Fruit fly (Drosophila melanogaster) whole organism, embryonic: ENCODE data around the gene phol.

Experiments used
- CG10543 ChIP-seq: fragments of 200-800 bp; sonication (Bioruptor generic); optimal IDR thresholded peaks from 3 replicates; lab custom pipeline; 2017; ENCODE audit warnings: missing biosample characterization, mild to moderate bottlenecking, missing genetic modification characterization, moderate library complexity
- CG12391 ChIP-seq: fragments of 200-800 bp; sonication (Bioruptor generic); optimal IDR thresholded peaks from 3 replicates; lab custom pipeline; 2018; ENCODE audit warnings: missing biosample characterization, mild to moderate bottlenecking, missing genetic modification characterization, moderate library complexity
- CG4707 ChIP-seq: fragments of 200-800 bp; sonication (Bioruptor generic); optimal IDR thresholded peaks from 2 replicates; lab custom pipeline; 2018; ENCODE audit warnings: missing biosample characterization, mild to moderate bottlenecking, missing genetic modification characterization, moderate library complexity
- Rfx ChIP-seq: fragments of 200-800 bp; sonication (Bioruptor generic); IDR thresholded peaks from 2 replicates; pipeline ENCODE4 v1.3.6; 2022; ENCODE audit warnings: missing biosample characterization, missing genetic modification characterization
- disco-r ChIP-seq: fragments of 200-800 bp; sonication (Bioruptor generic); optimal IDR thresholded peaks from 2 replicates; lab custom pipeline; 2016; ENCODE audit warnings: missing biosample characterization, missing genetic modification characterization
- ewg ChIP-seq: fragments of 200-800 bp; sonication (Bioruptor generic); optimal IDR thresholded peaks from 3 replicates; lab custom pipeline; 2017; ENCODE audit warnings: mild to moderate bottlenecking, missing biosample characterization, missing genetic modification reagents, missing genetic modification characterization
- gcm2 ChIP-seq: fragments of 200-800 bp; sonication (Bioruptor generic); optimal IDR thresholded peaks from 2 replicates; lab custom pipeline; 2016; ENCODE audit warnings: missing biosample characterization, missing genetic modification characterization
- row ChIP-seq: fragments of 200-800 bp; sonication (Bioruptor generic); IDR thresholded peaks from 3 replicates; pipeline ENCODE4 v1.3.6; 2022; ENCODE audit warnings: missing biosample characterization, missing genetic modification characterization
- trh ChIP-seq: fragments of 200-800 bp; sonication (Bioruptor generic); optimal IDR thresholded peaks from 2 replicates; lab custom pipeline; 2016; ENCODE audit warnings: missing biosample characterization, missing genetic modification characterization

DNA sequence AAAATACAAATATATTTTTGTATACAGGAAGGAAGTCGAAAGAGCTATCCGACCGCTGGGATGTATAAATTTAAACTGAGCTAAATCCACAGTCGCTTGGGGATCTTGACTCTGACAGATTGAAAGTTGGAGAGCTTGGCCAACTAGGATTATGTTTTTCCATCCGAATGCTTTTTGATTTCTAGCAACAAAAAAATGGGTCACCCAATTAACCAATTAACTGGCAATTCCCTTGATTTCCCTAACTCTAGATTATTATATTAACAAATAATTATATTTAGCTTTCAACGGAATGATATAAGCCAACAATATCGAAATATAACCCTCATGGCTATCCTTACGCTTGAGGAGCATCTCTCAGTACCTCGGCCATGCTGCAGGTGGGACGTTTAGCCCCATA is 38.8 kb downstream of the phol start, which contains the start of gene CG3982:
- TF ChIP-seq ewg (no peak), gcm2 (no peak), trh (no peak), disco-r (GFP tag; lab: Kevin White, UChicago) (no peak), row (GFP tag; lab: Robert Waterston, UW) (no peak), CG4707 (GFP tag; lab: Kevin White, UChicago) (no peak), Rfx (GFP tag; lab: Robert Waterston, UW) (no peak), CG10543 (GFP tag; lab: Kevin White, UChicago) (no peak), CG12391 (no peak)
